Fruit fly (Drosophila melanogaster) whole organism, embryonic: ENCODE results near the gene Pur-alpha.

Experiments used
- CG11398 ChIP-seq: fragments of 200-800 bp; sonication (Bioruptor generic); optimal IDR thresholded peaks from 2 replicates; lab custom pipeline; 2016; ENCODE audit warnings: missing biosample characterization, missing genetic modification characterization
- CG18599 ChIP-seq: fragments of 200-800 bp; sonication (Bioruptor generic); optimal IDR thresholded peaks from 3 replicates; lab custom pipeline; 2017; ENCODE audit warnings: missing biosample characterization, missing genetic modification characterization, mild to moderate bottlenecking, moderate library complexity, missing genetic modification reagents
- CG30020 ChIP-seq: fragments of 200-800 bp; optimal IDR thresholded peaks from 2 replicates; lab custom pipeline; 2019; ENCODE audit warnings: missing biosample characterization, mild to moderate bottlenecking, missing genetic modification characterization, moderate library complexity
- Fer1 ChIP-seq: fragments of 200-800 bp; sonication (Bioruptor generic); optimal IDR thresholded peaks from 2 replicates; lab custom pipeline; 2017; ENCODE audit warnings: missing biosample characterization, mild to moderate bottlenecking, missing genetic modification characterization
- PHDP ChIP-seq: fragments of 200-800 bp; sonication (Bioruptor generic); optimal IDR thresholded peaks from 3 replicates; lab custom pipeline; 2018; ENCODE audit warnings: missing biosample characterization, mild to moderate bottlenecking, missing genetic modification characterization, moderate library complexity
- Ravus ChIP-seq: fragments of 200-800 bp; sonication (Bioruptor generic); IDR thresholded peaks from 2 replicates; pipeline ENCODE4 v1.3.6; 2022; ENCODE audit warnings: missing biosample characterization, missing genetic modification characterization
- onecut ChIP-seq: fragments of 200-800 bp; sonication (Bioruptor generic); IDR thresholded peaks from 2 replicates; pipeline ENCODE4 v1.3.6; 2022; ENCODE audit warnings: missing biosample characterization, missing genetic modification characterization
- sob ChIP-seq: fragments of 200-800 bp; sonication (Bioruptor generic); IDR thresholded peaks from 2 replicates; pipeline ENCODE4 v1.3.6; 2022; ENCODE audit warnings: missing biosample characterization, missing genetic modification characterization
- stc ChIP-seq: fragments of 200-800 bp; sonication (Bioruptor generic); IDR thresholded peaks from 2 replicates; pipeline ENCODE4 v1.3.6; 2022; ENCODE audit warnings: missing biosample characterization, missing genetic modification characterization

dm6 chr4:519421-519987 lies 38.3 kb upstream of the Pur-alpha start:
- TF ChIP-seq Ravus (no peak), sob (GFP tag; lab: Robert Waterston, UW) (no peak), Fer1 (GFP tag; lab: Kevin White, UChicago) (no peak), onecut (GFP tag; lab: Robert Waterston, UW) (no peak), PHDP (tag; lab: Kevin White, UChicago) (no peak), CG11398 (GFP tag; lab: Kevin White, UChicago) (no peak), stc (GFP tag; lab: Robert Waterston, UW) (no peak), CG30020 (tag; lab: Kevin White, UChicago) (no peak), CG18599 (GFP tag; lab: Kevin White, UChicago) (no peak)
